Fruit fly (Drosophila melanogaster) whole organism, embryonic: ENCODE measurements around the gene CG46465.

ENCODE experiments used
- Abd-B ChIP-seq: fragments of 200-800 bp; sonication (Bioruptor generic); optimal IDR thresholded peaks from 2 replicates; lab custom pipeline; 2018; ENCODE audit warnings: missing biosample characterization, mild to moderate bottlenecking, missing genetic modification characterization, moderate library complexity
- Atf-2 ChIP-seq: fragments of 200-800 bp; sonication (Bioruptor generic); optimal IDR thresholded peaks from 2 replicates; lab custom pipeline; 2016; ENCODE audit warnings: missing biosample characterization, missing genetic modification characterization
- Bgb ChIP-seq: fragments of 200-800 bp; sonication (Bioruptor generic); IDR thresholded peaks from 2 replicates; pipeline ENCODE4 v1.3.6; 2022; ENCODE audit warnings: missing biosample characterization, missing genetic modification characterization; ENCODE audit not compliant: partially characterized antibody
- CG10147 ChIP-seq: fragments of 200-800 bp; sonication (Bioruptor generic); optimal IDR thresholded peaks from 2 replicates; lab custom pipeline; 2019; ENCODE audit warnings: missing biosample characterization, mild to moderate bottlenecking, missing genetic modification characterization, moderate library complexity
- CG10209 ChIP-seq: fragments of 200-800 bp; sonication (Bioruptor generic); optimal IDR thresholded peaks from 3 replicates; lab custom pipeline; 2017; ENCODE audit warnings: missing biosample characterization, mild to moderate bottlenecking, missing genetic modification characterization, missing genetic modification reagents
- CG10267 ChIP-seq: fragments of 200-800 bp; sonication (Bioruptor generic); optimal IDR thresholded peaks from 2 replicates; lab custom pipeline; 2018; ENCODE audit warnings: missing biosample characterization, mild to moderate bottlenecking, missing genetic modification characterization, moderate library complexity
- CG11504 ChIP-seq: fragments of 200-800 bp; sonication (Bioruptor generic); optimal IDR thresholded peaks from 3 replicates; lab custom pipeline; 2019; ENCODE audit warnings: missing biosample characterization, mild to moderate bottlenecking, missing genetic modification characterization, moderate library complexity
- CG12155 ChIP-seq: fragments of 200-800 bp; sonication (Bioruptor generic); optimal IDR thresholded peaks from 3 replicates; lab custom pipeline; 2016; ENCODE audit warnings: missing biosample characterization, missing genetic modification characterization
- CG12659 ChIP-seq: fragments of 200-800 bp; sonication (Bioruptor generic); optimal IDR thresholded peaks from 3 replicates; lab custom pipeline; 2017; ENCODE audit warnings: mild to moderate bottlenecking, missing biosample characterization, missing genetic modification reagents, missing genetic modification characterization
- CG13287 ChIP-seq: fragments of 200-800 bp; sonication (Bioruptor generic); IDR thresholded peaks from 2 replicates; pipeline ENCODE4 v1.3.6; 2022; ENCODE audit warnings: missing biosample characterization, missing genetic modification characterization; ENCODE audit not compliant: partially characterized antibody
- CG14710 ChIP-seq: fragments of 200-800 bp; sonication (Bioruptor generic); optimal IDR thresholded peaks from 3 replicates; lab custom pipeline; 2019; ENCODE audit warnings: missing biosample characterization, mild to moderate bottlenecking, missing genetic modification characterization, moderate library complexity
- CG15269 ChIP-seq: fragments of 200-800 bp; sonication (Bioruptor generic); optimal IDR thresholded peaks from 2 replicates; lab custom pipeline; 2018; ENCODE audit warnings: missing biosample characterization, mild to moderate bottlenecking, missing genetic modification characterization, moderate library complexity
- CG1647 ChIP-seq: fragments of 200-800 bp; sonication (Bioruptor generic); optimal IDR thresholded peaks from 3 replicates; lab custom pipeline; 2016; ENCODE audit warnings: missing biosample characterization, missing genetic modification characterization
- CG17385 ChIP-seq: fragments of 200-800 bp; sonication (Bioruptor generic); optimal IDR thresholded peaks from 3 replicates; lab custom pipeline; 2018; ENCODE audit warnings: missing biosample characterization, mild to moderate bottlenecking, missing genetic modification characterization
- CG17829 ChIP-seq: fragments of 200-800 bp; optimal IDR thresholded peaks from 2 replicates; lab custom pipeline; 2019; ENCODE audit warnings: missing biosample characterization, mild to moderate bottlenecking, missing genetic modification characterization, moderate library complexity
- CG3281 ChIP-seq: fragments of 200-800 bp; sonication (Bioruptor generic); optimal IDR thresholded peaks from 3 replicates; lab custom pipeline; 2017; ENCODE audit warnings: missing biosample characterization, mild to moderate bottlenecking, missing genetic modification characterization
- CG6272 ChIP-seq: fragments of 200-800 bp; sonication (Bioruptor generic); IDR thresholded peaks from 2 replicates; pipeline ENCODE4 v1.3.6; 2022; ENCODE audit warnings: missing biosample characterization, missing genetic modification characterization
- CG6813 ChIP-seq: fragments of 200-800 bp; sonication (Bioruptor generic); optimal IDR thresholded peaks from 2 replicates; lab custom pipeline; 2017; ENCODE audit warnings: missing biosample characterization, missing genetic modification characterization, mild to moderate bottlenecking, moderate library complexity, missing genetic modification reagents
- CG7839 ChIP-seq: fragments of 200-800 bp; sonication (Bioruptor generic); optimal IDR thresholded peaks from 3 replicates; lab custom pipeline; 2018; ENCODE audit warnings: missing biosample characterization, mild to moderate bottlenecking, missing genetic modification characterization, moderate library complexity
- CG7963 ChIP-seq: fragments of 200-800 bp; sonication (Bioruptor generic); IDR thresholded peaks from 3 replicates; pipeline ENCODE4 v1.3.6; 2022; ENCODE audit warnings: missing biosample characterization, missing genetic modification characterization; ENCODE audit not compliant: partially characterized antibody
- CG8290 ChIP-seq, 3 experiments: fragments of 200-800 bp; sonication (Bioruptor generic); optimal IDR thresholded peaks; 2 replicates each; lab custom pipeline; 2016 to 2019; ENCODE audit warnings: missing biosample characterization in 3 of 3, missing genetic modification characterization in 3 of 3, mild to moderate bottlenecking in 2 of 3, moderate library complexity in 1 of 3
- CTCF ChIP-seq: fragments of 200-800 bp; sonication (Bioruptor generic); optimal IDR thresholded peaks from 2 replicates; lab custom pipeline; 2017; ENCODE audit warnings: missing biosample characterization, mild to moderate bottlenecking, missing genetic modification characterization, moderate library complexity
- CrebB ChIP-seq: fragments of 200-800 bp; sonication (Bioruptor generic); optimal IDR thresholded peaks from 3 replicates; lab custom pipeline; 2018; ENCODE audit warnings: missing biosample characterization, mild to moderate bottlenecking, missing genetic modification characterization
- Dip2 ChIP-seq: fragments of 200-800 bp; sonication (Bioruptor generic); IDR thresholded peaks from 2 replicates; pipeline ENCODE4 v1.3.6; 2022; ENCODE audit warnings: missing biosample characterization, missing genetic modification characterization
- Ets65A ChIP-seq: fragments of 200-800 bp; sonication (Bioruptor generic); peaks from one replicate; lab custom pipeline; 2016; ENCODE audit warnings: missing biosample characterization, missing genetic modification characterization
- H15 ChIP-seq: fragments of 200-800 bp; sonication (Bioruptor generic); IDR thresholded peaks from 3 replicates; pipeline ENCODE4 v1.3.6; 2022; ENCODE audit warnings: missing biosample characterization, missing genetic modification characterization
- HLH4C ChIP-seq: fragments of 200-800 bp; sonication (Bioruptor generic); IDR thresholded peaks from 3 replicates; pipeline ENCODE4 v1.3.6; 2022; ENCODE audit warnings: missing biosample characterization, missing genetic modification characterization; ENCODE audit not compliant: partially characterized antibody
- MBD-R2 ChIP-seq: fragments of 200-800 bp; sonication (Bioruptor generic); IDR thresholded peaks from 2 replicates; pipeline ENCODE4 v1.3.6; 2022; ENCODE audit warnings: missing biosample characterization, missing genetic modification characterization
- MESR4 ChIP-seq: fragments of 200-800 bp; sonication (Bioruptor generic); optimal IDR thresholded peaks from 2 replicates; lab custom pipeline; 2018; ENCODE audit warnings: missing biosample characterization, mild to moderate bottlenecking, missing genetic modification characterization, moderate library complexity
- Nf-YC ChIP-seq: fragments of 200-800 bp; optimal IDR thresholded peaks from 3 replicates; lab custom pipeline; 2019; ENCODE audit warnings: missing biosample characterization, mild to moderate bottlenecking, missing genetic modification characterization, moderate library complexity
- Opbp ChIP-seq: fragments of 200-800 bp; sonication (Bioruptor generic); IDR thresholded peaks from 3 replicates; pipeline ENCODE4 v1.3.6; 2022; ENCODE audit warnings: missing biosample characterization, missing genetic modification characterization; ENCODE audit not compliant: partially characterized antibody
- Sox100B ChIP-seq: fragments of 200-800 bp; sonication (Bioruptor generic); optimal IDR thresholded peaks from 3 replicates; lab custom pipeline; 2018; ENCODE audit warnings: missing biosample characterization, mild to moderate bottlenecking, missing genetic modification characterization
- YL-1 ChIP-seq: fragments of 200-800 bp; sonication (Bioruptor generic); optimal IDR thresholded peaks from 3 replicates; lab custom pipeline; 2017; ENCODE audit warnings: missing biosample characterization, mild to moderate bottlenecking, missing genetic modification characterization
- bbx ChIP-seq: fragments of 200-800 bp; sonication (Bioruptor generic); IDR thresholded peaks from 2 replicates; pipeline ENCODE4 v1.3.6; 2022; ENCODE audit warnings: missing biosample characterization, missing genetic modification characterization; ENCODE audit not compliant: partially characterized antibody
- btn ChIP-seq: fragments of 200-800 bp; sonication (Bioruptor generic); optimal IDR thresholded peaks from 2 replicates; lab custom pipeline; 2016; ENCODE audit warnings: missing biosample characterization, missing genetic modification characterization
- ewg ChIP-seq: fragments of 200-800 bp; sonication (Bioruptor generic); optimal IDR thresholded peaks from 3 replicates; lab custom pipeline; 2017; ENCODE audit warnings: mild to moderate bottlenecking, missing biosample characterization, missing genetic modification reagents, missing genetic modification characterization
- gfzf ChIP-seq: fragments of 200-800 bp; sonication (Bioruptor generic); optimal IDR thresholded peaks from 2 replicates; lab custom pipeline; 2016; ENCODE audit warnings: missing biosample characterization, mild to moderate bottlenecking, missing genetic modification characterization, moderate library complexity
- hbn ChIP-seq: fragments of 200-800 bp; sonication (Bioruptor generic); IDR thresholded peaks from 2 replicates; pipeline ENCODE4 v1.3.6; 2022; ENCODE audit warnings: missing biosample characterization, missing genetic modification characterization; ENCODE audit not compliant: partially characterized antibody
- inv ChIP-seq: fragments of 200-800 bp; sonication (Bioruptor generic); IDR thresholded peaks from 2 replicates; pipeline ENCODE4 v1.3.6; 2022; ENCODE audit warnings: missing biosample characterization, missing genetic modification characterization; ENCODE audit not compliant: partially characterized antibody
- lola ChIP-seq, 3 experiments: fragments of >200 bp in 2 of 3; fragments of 200-800 bp in 1 of 3; sonication (Bioruptor generic) in 1 of 3; optimal IDR thresholded peaks; 2 replicates each; lab custom pipeline; 2017 to 2019; ENCODE audit warnings: missing biosample characterization in 3 of 3, missing genetic modification characterization in 3 of 3, mild to moderate bottlenecking in 1 of 3, moderate library complexity in 1 of 3
- org-1 ChIP-seq: fragments of 200-800 bp; sonication (Bioruptor generic); optimal IDR thresholded peaks from 2 replicates; lab custom pipeline; 2017; ENCODE audit warnings: missing biosample characterization, missing genetic modification characterization
- pita ChIP-seq: fragments of 200-800 bp; sonication (Bioruptor generic); optimal IDR thresholded peaks from 2 replicates; lab custom pipeline; 2017; ENCODE audit warnings: missing biosample characterization, mild to moderate bottlenecking, missing genetic modification characterization
- pzg ChIP-seq: fragments of 200-800 bp; sonication (Bioruptor generic); optimal IDR thresholded peaks from 3 replicates; lab custom pipeline; 2018; ENCODE audit warnings: missing biosample characterization, mild to moderate bottlenecking, missing genetic modification characterization, moderate library complexity
- row ChIP-seq: fragments of 200-800 bp; sonication (Bioruptor generic); IDR thresholded peaks from 3 replicates; pipeline ENCODE4 v1.3.6; 2022; ENCODE audit warnings: missing biosample characterization, missing genetic modification characterization
- scrt ChIP-seq: fragments of 200-800 bp; sonication (Bioruptor generic); optimal IDR thresholded peaks from 2 replicates; lab custom pipeline; 2018; ENCODE audit warnings: missing biosample characterization, mild to moderate bottlenecking, missing genetic modification characterization, moderate library complexity
- sr ChIP-seq: fragments of 200-800 bp; sonication (Bioruptor generic); IDR thresholded peaks from 3 replicates; pipeline ENCODE4 v1.3.6; 2022; ENCODE audit warnings: missing biosample characterization, missing genetic modification characterization
- zen2 ChIP-seq: fragments of 200-800 bp; sonication (Bioruptor generic); IDR thresholded peaks from 3 replicates; pipeline ENCODE4 v1.3.6; 2022; ENCODE audit warnings: missing biosample characterization, missing genetic modification characterization; ENCODE audit not compliant: partially characterized antibody

CG46465 gene

dm6 chr2L:19033288-19033687, 41.0 kb downstream of the CG46465 start, which contains the start of gene hook (continued):
- TF ChIP-seq CG1647 (GFP tag; lab: Kevin White, UChicago) (no peak), CG17385 (GFP tag; lab: Kevin White, UChicago) (peak; percentile 6), CG10209 (GFP tag; lab: Kevin White, UChicago) (no peak), H15 (GFP tag; lab: Robert Waterston, UW) (no peak), CG6813 (no peak), zen2 (peak; percentile 75), CG10267 (tag; lab: Kevin White, UChicago) (peak; percentile 22), CG12155 (GFP tag; lab: Kevin White, UChicago) (no peak), lola (GFP tag; optimal IDR thresholded peaks at IDR 0.05; lab: Kevin White, UChicago) (no peak), MESR4 (GFP tag; lab: Kevin White, UChicago) (peak; percentile 45), Atf-2 (GFP tag; lab: Kevin White, UChicago) (no peak), Opbp (GFP tag; lab: Robert Waterston, UW) (peak; percentile 73; the same call in 2 of the 3 replicates), scrt (GFP tag; lab: Kevin White, UChicago) (peak; percentile 40), Bgb (GFP tag; lab: Robert Waterston, UW) (peak; percentile 76), CrebB (tag; lab: Kevin White, UChicago) (no peak), Ets65A (GFP tag; lab: Kevin White, UChicago) (no peak), CG10147 (GFP tag; lab: Kevin White, UChicago) (no peak), sr (GFP tag; lab: Robert Waterston, UW) (no peak), hbn (GFP tag; lab: Robert Waterston, UW) (peak; percentile 75), Sox100B (GFP tag; lab: Kevin White, UChicago) (no peak), org-1 (GFP tag; lab: Kevin White, UChicago) (no peak), HLH4C (GFP tag; lab: Robert Waterston, UW) (peak; percentile 71), bbx (GFP tag; lab: Robert Waterston, UW) (peak; percentile 85), pzg (GFP tag; lab: Kevin White, UChicago) (peak; percentile 23), Dip2 (no peak), CG15269 (tag; lab: Kevin White, UChicago) (no peak), CG6272 (GFP tag; lab: Robert Waterston, UW) (no peak), CG7963 (GFP tag; lab: Robert Waterston, UW) (peak; percentile 45; the same call in 1 of the 3 replicates), Nf-YC (tag; lab: Kevin White, UChicago) (no peak), inv (GFP tag; lab: Robert Waterston, UW) (peak; percentile 67), CG8290 (GFP tag; optimal IDR thresholded peaks at IDR 0.05; lab: Kevin White, UChicago) (no peak), CG8290 (tag; optimal IDR thresholded peaks at IDR 0.05; lab: Kevin White, UChicago) (no peak), CG13287 (peak; percentile 81), CG14710 (tag; lab: Kevin White, UChicago) (peak; percentile 15), CG12659 (GFP tag; lab: Kevin White, UChicago) (peak; percentile 22), CTCF (no peak)

dm6 chr2L:19034213-19034929, 42.1 kb downstream of the CG46465 start, which contains the start of the genes mib2 and CG31800:
mib2 (plus strand) TSS chr2L:19034444.
CG31800 (minus strand) TSS chr2L:19034576.
- TF ChIP-seq YL-1 (GFP tag; lab: Kevin White, UChicago) (peak; percentile 59), ewg (peak; percentile 73), CG17829 (peak; percentile 35), btn (GFP tag; lab: Kevin White, UChicago) (no peak), MBD-R2 (peak; percentile 65), CG8290 (GFP tag; optimal IDR thresholded peaks at IDR 0.05; lab: Kevin White, UChicago) (peak; percentile 29), CG8290 (tag; optimal IDR thresholded peaks at IDR 0.05; lab: Kevin White, UChicago) (peak in 1 of 2 experiments; percentile 49), gfzf (GFP tag; lab: Kevin White, UChicago) (peak; percentile 22), CG7839 (no peak), CG3281 (peak; percentile 5), pita (GFP tag; lab: Kevin White, UChicago) (no peak), row (GFP tag; lab: Robert Waterston, UW) (peak; percentile 44; the same call in 1 of the 3 replicates), Abd-B (GFP tag; lab: Kevin White, UChicago) (peak; percentile 37), CG11504 (tag; lab: Kevin White, UChicago) (peak; percentile 23)
